Fruit fly (Drosophila melanogaster) whole organism, embryonic: Measurements from ENCODE around the gene Atg14.

Source experiments
- ATbp ChIP-seq: fragments of 200-800 bp; sonication (Bioruptor generic); optimal IDR thresholded peaks from 2 replicates; lab custom pipeline; 2017; ENCODE audit warnings: missing biosample characterization, mild to moderate bottlenecking, missing genetic modification characterization, missing genetic modification reagents
- Adf1 ChIP-seq: fragments of 200-800 bp; sonication (Bioruptor generic); IDR thresholded peaks from 2 replicates; pipeline ENCODE4 v1.3.6; 2022; ENCODE audit warnings: missing biosample characterization, missing genetic modification characterization
- Antp ChIP-seq: fragments of 200-800 bp; sonication (Bioruptor generic); optimal IDR thresholded peaks from 3 replicates; lab custom pipeline; 2016; ENCODE audit warnings: missing biosample characterization, missing genetic modification characterization
- Atf6 ChIP-seq: fragments of 200-800 bp; sonication (Bioruptor generic); IDR thresholded peaks from 2 replicates; pipeline ENCODE4 v1.3.6; 2022; ENCODE audit warnings: missing biosample characterization, missing genetic modification characterization
- Blimp-1 ChIP-seq: fragments of 200-800 bp; sonication (Bioruptor generic); optimal IDR thresholded peaks from 3 replicates; lab custom pipeline; 2018; ENCODE audit warnings: missing biosample characterization, missing genetic modification characterization, mild to moderate bottlenecking, moderate library complexity, missing genetic modification reagents
- CG10209 ChIP-seq: fragments of 200-800 bp; sonication (Bioruptor generic); optimal IDR thresholded peaks from 3 replicates; lab custom pipeline; 2017; ENCODE audit warnings: missing biosample characterization, mild to moderate bottlenecking, missing genetic modification characterization, missing genetic modification reagents
- CG10543 ChIP-seq: fragments of 200-800 bp; sonication (Bioruptor generic); optimal IDR thresholded peaks from 3 replicates; lab custom pipeline; 2017; ENCODE audit warnings: missing biosample characterization, mild to moderate bottlenecking, missing genetic modification characterization, moderate library complexity
- CG10565 ChIP-seq: fragments of 200-800 bp; sonication (Bioruptor generic); optimal IDR thresholded peaks from 3 replicates; lab custom pipeline; 2016; ENCODE audit warnings: missing biosample characterization, mild to moderate bottlenecking, missing genetic modification characterization
- CG10959 ChIP-seq: fragments of 200-800 bp; sonication (Bioruptor generic); IDR thresholded peaks from 2 replicates; pipeline ENCODE4 v1.3.6; 2022; ENCODE audit warnings: missing biosample characterization, missing genetic modification characterization
- CG11085 ChIP-seq: fragments of 200-800 bp; sonication (Bioruptor generic); IDR thresholded peaks from 2 replicates; pipeline ENCODE4 v1.3.6; 2022; ENCODE audit warnings: missing biosample characterization, missing genetic modification characterization
- CG11093 ChIP-seq: fragments of 200-800 bp; sonication (Bioruptor generic); IDR thresholded peaks from 3 replicates; pipeline ENCODE4 v1.3.6; 2022; ENCODE audit warnings: missing biosample characterization, missing genetic modification characterization
- CG11247 ChIP-seq: fragments of 200-800 bp; sonication (Bioruptor generic); IDR thresholded peaks from 2 replicates; pipeline ENCODE4 v1.3.6; 2022; ENCODE audit warnings: missing biosample characterization, missing genetic modification characterization
- CG11398 ChIP-seq: fragments of 200-800 bp; sonication (Bioruptor generic); optimal IDR thresholded peaks from 2 replicates; lab custom pipeline; 2016; ENCODE audit warnings: missing biosample characterization, missing genetic modification characterization
- CG12236 ChIP-seq: fragments of 200-800 bp; sonication (Bioruptor generic); optimal IDR thresholded peaks from 2 replicates; lab custom pipeline; 2016; ENCODE audit warnings: missing biosample characterization, missing genetic modification characterization
- CG1233 ChIP-seq: fragments of 200-800 bp; sonication (Bioruptor generic); optimal IDR thresholded peaks from 4 replicates; lab custom pipeline; 2018; ENCODE audit warnings: missing biosample characterization, mild to moderate bottlenecking, missing genetic modification characterization
- CG12769 ChIP-seq: fragments of 200-800 bp; sonication (Bioruptor generic); optimal IDR thresholded peaks from 2 replicates; lab custom pipeline; 2019; ENCODE audit warnings: missing biosample characterization, mild to moderate bottlenecking, missing genetic modification characterization, moderate library complexity
- CG14860 ChIP-seq: fragments of 200-800 bp; sonication (Bioruptor generic); IDR thresholded peaks from 3 replicates; pipeline ENCODE4 v1.3.6; 2022; ENCODE audit warnings: missing biosample characterization, missing genetic modification characterization; ENCODE audit not compliant: partially characterized antibody
- CG18262 ChIP-seq: fragments of 200-800 bp; optimal IDR thresholded peaks from 3 replicates; lab custom pipeline; 2019; ENCODE audit warnings: missing biosample characterization, mild to moderate bottlenecking, missing genetic modification characterization, moderate library complexity
- CG18619 ChIP-seq: fragments of 200-800 bp; sonication (Bioruptor generic); optimal IDR thresholded peaks from 3 replicates; lab custom pipeline; 2017; ENCODE audit warnings: missing biosample characterization, mild to moderate bottlenecking, missing genetic modification characterization
- CG2129 ChIP-seq: fragments of 200-800 bp; sonication (Bioruptor generic); IDR thresholded peaks from 2 replicates; pipeline ENCODE4 v1.3.6; 2022; ENCODE audit warnings: missing biosample characterization, missing genetic modification characterization; ENCODE audit not compliant: partially characterized antibody
- CG32532 ChIP-seq: fragments of 200-800 bp; sonication (Bioruptor generic); IDR thresholded peaks from 2 replicates; pipeline ENCODE4 v1.3.6; 2022; ENCODE audit warnings: missing biosample characterization, missing genetic modification characterization
- CG4360 ChIP-seq: fragments of 200-800 bp; sonication (Bioruptor generic); IDR thresholded peaks from 2 replicates; pipeline ENCODE4 v1.3.6; 2022; ENCODE audit warnings: missing biosample characterization, missing genetic modification characterization
- CG4820 ChIP-seq: fragments of 200-800 bp; sonication (Bioruptor generic); optimal IDR thresholded peaks from 3 replicates; lab custom pipeline; 2016; ENCODE audit warnings: missing biosample characterization, missing genetic modification characterization
- CG6272 ChIP-seq: fragments of 200-800 bp; sonication (Bioruptor generic); IDR thresholded peaks from 2 replicates; pipeline ENCODE4 v1.3.6; 2022; ENCODE audit warnings: missing biosample characterization, missing genetic modification characterization
- CG6791 ChIP-seq: fragments of 200-800 bp; sonication (Bioruptor generic); IDR thresholded peaks from 3 replicates; pipeline ENCODE4 v1.3.6; 2022; ENCODE audit warnings: missing biosample characterization, missing genetic modification characterization; ENCODE audit not compliant: partially characterized antibody
- CG7357 ChIP-seq: fragments of 200-800 bp; sonication (Bioruptor generic); IDR thresholded peaks from 3 replicates; pipeline ENCODE4 v1.3.6; 2022; ENCODE audit warnings: missing biosample characterization, missing genetic modification characterization
- CG8089 ChIP-seq: fragments of 200-800 bp; sonication (Bioruptor generic); optimal IDR thresholded peaks from 3 replicates; lab custom pipeline; 2016; ENCODE audit warnings: missing biosample characterization, missing genetic modification characterization
- CG8765 ChIP-seq: fragments of 200-800 bp; sonication (Bioruptor generic); IDR thresholded peaks from 2 replicates; pipeline ENCODE4 v1.3.6; 2022; ENCODE audit warnings: missing biosample characterization, missing genetic modification characterization
- Drgx ChIP-seq: fragments of 200-800 bp; sonication (Bioruptor generic); IDR thresholded peaks from 2 replicates; pipeline ENCODE4 v1.3.6; 2022; ENCODE audit warnings: missing biosample characterization, missing genetic modification characterization
- HLH4C ChIP-seq: fragments of 200-800 bp; sonication (Bioruptor generic); IDR thresholded peaks from 3 replicates; pipeline ENCODE4 v1.3.6; 2022; ENCODE audit warnings: missing biosample characterization, missing genetic modification characterization; ENCODE audit not compliant: partially characterized antibody
- Meics ChIP-seq: fragments of 200-800 bp; sonication (Bioruptor generic); optimal IDR thresholded peaks from 2 replicates; lab custom pipeline; 2017; ENCODE audit warnings: missing biosample characterization, mild to moderate bottlenecking, missing genetic modification characterization
- NK7.1 ChIP-seq: fragments of 200-800 bp; sonication (Bioruptor generic); optimal IDR thresholded peaks from 3 replicates; lab custom pipeline; 2016; ENCODE audit warnings: missing biosample characterization, missing genetic modification characterization
- Nf-YC ChIP-seq: fragments of 200-800 bp; optimal IDR thresholded peaks from 3 replicates; lab custom pipeline; 2019; ENCODE audit warnings: missing biosample characterization, mild to moderate bottlenecking, missing genetic modification characterization, moderate library complexity
- Rfx ChIP-seq: fragments of 200-800 bp; sonication (Bioruptor generic); IDR thresholded peaks from 2 replicates; pipeline ENCODE4 v1.3.6; 2022; ENCODE audit warnings: missing biosample characterization, missing genetic modification characterization
- Side ChIP-seq: fragments of 200-800 bp; sonication (Bioruptor generic); optimal IDR thresholded peaks from 2 replicates; lab custom pipeline; 2016; ENCODE audit warnings: missing biosample characterization, missing genetic modification characterization
- al ChIP-seq: fragments of 200-800 bp; sonication (Bioruptor generic); IDR thresholded peaks from 2 replicates; pipeline ENCODE4 v1.3.6; 2022; ENCODE audit warnings: missing biosample characterization, missing genetic modification characterization
- ap ChIP-seq: fragments of 200-800 bp; sonication (Bioruptor generic); IDR thresholded peaks from 2 replicates; pipeline ENCODE4 v1.3.6; 2022; ENCODE audit warnings: missing biosample characterization, missing genetic modification characterization
- ato ChIP-seq: fragments of 200-800 bp; sonication (Bioruptor generic); IDR thresholded peaks from 2 replicates; pipeline ENCODE4 v1.3.6; 2022; ENCODE audit warnings: missing biosample characterization, missing genetic modification characterization; ENCODE audit not compliant: partially characterized antibody
- chif ChIP-seq, 2 experiments: fragments of 200-800 bp; sonication (Bioruptor generic); optimal IDR thresholded peaks; 3 replicates each; lab custom pipeline; 2016; ENCODE audit warnings: missing biosample characterization in 2 of 2, missing genetic modification characterization in 2 of 2
- croc ChIP-seq: fragments of 200-800 bp; sonication (Bioruptor generic); conservative IDR thresholded peaks from 3 replicates; pipeline ENCODE4 v1.3.6; 2022; ENCODE audit warnings: missing biosample characterization, missing genetic modification characterization
- esg ChIP-seq: fragments of 200-800 bp; sonication (Bioruptor generic); conservative IDR thresholded peaks from 2 replicates; pipeline ENCODE4 v1.3.6; 2022; ENCODE audit warnings: missing biosample characterization, missing genetic modification characterization
- eyg ChIP-seq: fragments of 200-800 bp; sonication (Bioruptor generic); optimal IDR thresholded peaks from 3 replicates; lab custom pipeline; 2016; ENCODE audit warnings: missing biosample characterization, missing genetic modification characterization
- ham ChIP-seq: fragments of 200-800 bp; sonication (Bioruptor generic); IDR thresholded peaks from 2 replicates; pipeline ENCODE4 v1.3.6; 2022; ENCODE audit warnings: missing biosample characterization, missing genetic modification characterization
- jing ChIP-seq: fragments of 200-800 bp; sonication (Bioruptor generic); optimal IDR thresholded peaks from 2 replicates; lab custom pipeline; 2018; ENCODE audit warnings: missing biosample characterization, mild to moderate bottlenecking, missing genetic modification characterization
- lmd ChIP-seq: fragments of 200-800 bp; sonication (Bioruptor generic); IDR thresholded peaks from 2 replicates; pipeline ENCODE4 v1.3.6; 2022; ENCODE audit warnings: missing biosample characterization, missing genetic modification characterization
- maf-S ChIP-seq: fragments of 200-800 bp; sonication (Bioruptor generic); optimal IDR thresholded peaks from 2 replicates; lab custom pipeline; 2016; ENCODE audit warnings: missing biosample characterization, missing genetic modification characterization
- pros ChIP-seq: fragments of 200-800 bp; sonication (Bioruptor generic); optimal IDR thresholded peaks from 3 replicates; lab custom pipeline; 2019; ENCODE audit warnings: missing biosample characterization, mild to moderate bottlenecking, missing genetic modification characterization, moderate library complexity
- sima ChIP-seq: fragments of 200-800 bp; sonication (Bioruptor generic); optimal IDR thresholded peaks from 2 replicates; lab custom pipeline; 2016; ENCODE audit warnings: missing biosample characterization, missing genetic modification characterization
- sna ChIP-seq: fragments of 200-800 bp; sonication (Bioruptor generic); IDR thresholded peaks from 2 replicates; pipeline ENCODE4 v1.3.6; 2022; ENCODE audit warnings: missing biosample characterization, missing genetic modification characterization; ENCODE audit not compliant: partially characterized antibody
- so ChIP-seq: fragments of 200-800 bp; sonication (Bioruptor generic); IDR thresholded peaks from 3 replicates; pipeline ENCODE4 v1.3.6; 2022; ENCODE audit warnings: missing biosample characterization, missing genetic modification characterization
- tap ChIP-seq: fragments of 200-800 bp; optimal IDR thresholded peaks from 3 replicates; lab custom pipeline; 2019; ENCODE audit warnings: missing biosample characterization, mild to moderate bottlenecking, missing genetic modification characterization, moderate library complexity

Atg14 gene

dm6 chr3R:29148072-29148471 lies 31.9 kb downstream of the Atg14 start, which contains the start of the genes CG11882 and Pglym78 (continued):
- peak; percentile 15; the same call in 1 of the 3 replicates for TF ChIP-seq so (GFP tag; lab: Robert Waterston, UW)
- TF ChIP-seq Side: peak; percentile 22
- peak; percentile 37 for TF ChIP-seq Nf-YC
- peak; percentile 37; the same call in 1 of the 2 replicates for TF ChIP-seq Drgx (GFP tag; lab: Robert Waterston, UW)
- no peak for TF ChIP-seq ap
- TF ChIP-seq CG11247 (GFP tag; lab: Robert Waterston, UW): peak; percentile 48; the same call in 1 of the 2 replicates
- peak in 1 of 2 experiments; percentile 25 for TF ChIP-seq chif (GFP tag; optimal IDR thresholded peaks at IDR 0.05; lab: Kevin White, UChicago)
- no peak for TF ChIP-seq croc (GFP tag; lab: Robert Waterston, UW)
- no peak for TF ChIP-seq CG4820 (GFP tag; lab: Kevin White, UChicago)
- TF ChIP-seq sima (GFP tag; lab: Kevin White, UChicago): no peak
- TF ChIP-seq al (GFP tag; lab: Robert Waterston, UW): peak; percentile 51
- TF ChIP-seq pros: peak; percentile 3
- TF ChIP-seq CG10565 (GFP tag; lab: Kevin White, UChicago): no peak
- TF ChIP-seq CG11093 (GFP tag; lab: Robert Waterston, UW): no peak
- no peak for TF ChIP-seq ATbp
- TF ChIP-seq CG10209: no peak
- TF ChIP-seq sna (GFP tag; lab: Robert Waterston, UW): 0 out of 2 replicates have a peak, but pooled peaks have one; percentile 57
- no peak for TF ChIP-seq tap
- TF ChIP-seq CG11398 (GFP tag; lab: Kevin White, UChicago): no peak
- TF ChIP-seq CG18619: peak; percentile 1
- TF ChIP-seq Adf1: peak; percentile 65; the same call in 1 of the 2 replicates
- TF ChIP-seq Atf6: peak; percentile 30; the same call in 1 of the 2 replicates
- TF ChIP-seq esg (GFP tag; lab: Robert Waterston, UW): no peak
- no peak for TF ChIP-seq CG18262 (tag; lab: Kevin White, UChicago)
- TF ChIP-seq eyg (GFP tag; lab: Kevin White, UChicago): no peak
- no peak for TF ChIP-seq CG14860 (GFP tag; lab: Robert Waterston, UW)
- no peak for TF ChIP-seq CG12769 (tag; lab: Kevin White, UChicago)
- TF ChIP-seq maf-S (GFP tag; lab: Kevin White, UChicago): no peak
- TF ChIP-seq Antp (GFP tag; lab: Kevin White, UChicago): peak; percentile 78
- TF ChIP-seq CG10959: no peak
- TF ChIP-seq CG1233 (GFP tag; lab: Kevin White, UChicago): no peak
- TF ChIP-seq Meics (GFP tag; lab: Kevin White, UChicago): peak; percentile 6
- no peak for TF ChIP-seq NK7.1
- TF ChIP-seq Blimp-1 (GFP tag; lab: Kevin White, UChicago): no peak
- TF ChIP-seq CG32532: peak; percentile 72
- no peak for TF ChIP-seq jing (GFP tag; lab: Kevin White, UChicago)
- TF ChIP-seq CG6791 (GFP tag; lab: Robert Waterston, UW): peak; percentile 62; the same call in 2 of the 3 replicates
- TF ChIP-seq HLH4C (GFP tag; lab: Robert Waterston, UW): peak; percentile 43; the same call in 1 of the 3 replicates
- 0 out of 2 replicates have a peak, but pooled peaks have one; percentile 15 for TF ChIP-seq CG2129 (GFP tag; lab: Robert Waterston, UW)
- TF ChIP-seq CG7357: no peak
- TF ChIP-seq CG8765 (GFP tag; lab: Robert Waterston, UW): 0 out of 2 replicates have a peak, but pooled peaks have one; percentile 34
- peak; percentile 72 for TF ChIP-seq ato (GFP tag; lab: Robert Waterston, UW)
- TF ChIP-seq Rfx (GFP tag; lab: Robert Waterston, UW): peak; percentile 75
- TF ChIP-seq lmd (GFP tag; lab: Robert Waterston, UW): no peak; the same call in 1 of the 2 replicates
- TF ChIP-seq ham: no peak
- no peak; the same call in 1 of the 2 replicates for TF ChIP-seq CG4360 (GFP tag; lab: Robert Waterston, UW)
- no peak for TF ChIP-seq CG8089 (GFP tag; lab: Kevin White, UChicago)
- no peak for TF ChIP-seq CG11085 (GFP tag; lab: Robert Waterston, UW)
- peak; percentile 42 for TF ChIP-seq CG10543 (GFP tag; lab: Kevin White, UChicago)
- TF ChIP-seq CG12236 (GFP tag; lab: Kevin White, UChicago): no peak
- TF ChIP-seq CG6272 (GFP tag; lab: Robert Waterston, UW): peak; percentile 41; the same call in 1 of the 2 replicates
